Worm (Caenorhabditis elegans): ENCODE measurements around the gene C48A7.16.
"Not testable (repeated sequence)": the region's sequence is repeated elsewhere in the genome, so short reads cannot be mapped to it uniquely, and the experiment has no call there.

C48A7.16 gene

ce11 chrIV:7440238-7440637 is 35.0 kb downstream of the C48A7.16 start:
- TF ChIP-seq hlh-11 (tag; optimal IDR thresholded peaks at IDR 0.05) (peak; percentile 3), jun-1 (tag; optimal IDR thresholded peaks at IDR 0.05) (no peak), dmd-8 (GFP tag; IDR thresholded peaks at IDR 0.05) (no peak), nhr-76 (tag; optimal IDR thresholded peaks at IDR 0.05) (no peak), sdz-12 (GFP tag; optimal IDR thresholded peaks at IDR 0.05) (no peak), nhr-28 (tag; optimal IDR thresholded peaks at IDR 0.05) (peak; percentile 66), pha-4 (GFP tag; IDR thresholded peaks at IDR 0.05) (no peak), pha-4 (tag; optimal IDR thresholded peaks at IDR 0.05) (no peak), vab-7 (GFP tag; IDR thresholded peaks at IDR 0.05) (no peak), ztf-7 (tag; optimal IDR thresholded peaks at IDR 0.05) (no peak), tra-1 (GFP tag; IDR thresholded peaks at IDR 0.05) (no peak)

- TF ChIP-seq tra-1 (GFP tag; IDR thresholded peaks at IDR 0.05): 0 out of 2 replicates have a peak, but pooled peaks have one; percentile 28
- peak; percentile 12; the same call in 1 of the 2 replicates for TF ChIP-seq pha-4 (GFP tag; IDR thresholded peaks at IDR 0.05)
- TF ChIP-seq pha-4 (tag; optimal IDR thresholded peaks at IDR 0.05): not testable (repeated sequence)
- 0 out of 2 replicates have a peak, but pooled peaks have one; percentile 36 for TF ChIP-seq Y48G9A.11 (GFP tag; IDR thresholded peaks at IDR 0.05)
- 0 out of 2 replicates have a peak, but pooled peaks have one; percentile 22 for TF ChIP-seq snpc-1.2 (GFP tag; IDR thresholded peaks at IDR 0.05)
- peak; percentile 73 for TF ChIP-seq lim-7 (GFP tag; IDR thresholded peaks at IDR 0.05)
Observed at ce11 chrIV:7440985-7441384, 35.7 kb downstream of the C48A7.16 start.

- no peak for TF ChIP-seq nhr-77 (tag; optimal IDR thresholded peaks at IDR 0.05)
- TF ChIP-seq unc-62 (GFP tag; optimal IDR thresholded peaks at IDR 0.05 in 1 of 2): peak in 1 of 2 experiments; percentile 51
- TF ChIP-seq unc-62 (tag; optimal IDR thresholded peaks at IDR 0.05): no peak
Observed at ce11 chrIV:7445236-7445635, 40.0 kb downstream of the C48A7.16 start, which contains the start of gene valv-1. TSS of gene valv-1 (minus strand) at chrIV:7445336.

ce11 chrIV:7445995-7446394 is 40.7 kb downstream of the C48A7.16 start, which contains the start of gene B0496.1:
TSS of gene B0496.1 (plus strand) at chrIV:7446295.
- TF ChIP-seq dmd-8 (GFP tag; IDR thresholded peaks at IDR 0.05) (no peak), egl-27 (tag; optimal IDR thresholded peaks at IDR 0.05) (no peak), egl-43 (GFP tag; IDR thresholded peaks at IDR 0.05) (no peak), lin-29 (GFP tag; IDR thresholded peaks at IDR 0.05) (no peak), nhr-111 (GFP tag; optimal IDR thresholded peaks at IDR 0.05) (no peak)

- TF ChIP-seq madf-9 (GFP tag; conservative IDR thresholded peaks at IDR 0.05): no peak
- no peak for TF ChIP-seq arid-1 (GFP tag; conservative IDR thresholded peaks at IDR 0.05)
- no peak for TF ChIP-seq nhr-6 (tag; optimal IDR thresholded peaks at IDR 0.05)
- no peak for TF ChIP-seq zfp-3 (GFP tag; conservative IDR thresholded peaks at IDR 0.05)
- TF ChIP-seq ceh-32 (tag; optimal IDR thresholded peaks at IDR 0.05; ENCODE audit: poor library complexity): no peak
- no peak for TF ChIP-seq lin-13 (GFP tag; optimal IDR thresholded peaks at IDR 0.05)
- TF ChIP-seq ZK546.5 (tag; optimal IDR thresholded peaks at IDR 0.05): no peak
- no peak for TF ChIP-seq ceh-82 (tag; optimal IDR thresholded peaks at IDR 0.05)
- no peak for TF ChIP-seq gei-8 (GFP tag; optimal IDR thresholded peaks at IDR 0.05)
Observed at ce11 chrIV:7447556-7447955, 42.3 kb downstream of the C48A7.16 start, which contains the start of gene B0496.2. TSS of gene B0496.2 (plus strand) at chrIV:7447856.

ce11 chrIV:7451345-7451744 is 46.1 kb downstream of the C48A7.16 start, which contains the start of gene tes-1:
TSS of gene tes-1 (minus strand) at chrIV:7451445.
- 0 out of 2 replicates have a peak, but pooled peaks have one; percentile 26 for TF ChIP-seq php-3 (GFP tag; IDR thresholded peaks at IDR 0.05)
- TF ChIP-seq lin-39 (tag; optimal IDR thresholded peaks at IDR 0.05): no peak
- TF ChIP-seq zfp-2 (tag; optimal IDR thresholded peaks at IDR 0.05): no peak
- TF ChIP-seq Y75B8A.6 (GFP tag; IDR thresholded peaks at IDR 0.05): no peak
- TF ChIP-seq D1046.2 (GFP tag; IDR thresholded peaks at IDR 0.05): no peak
- no peak for TF ChIP-seq zip-2 (tag; optimal IDR thresholded peaks at IDR 0.05)

Data from whole organism, L4 larva.